Fruit fly (Drosophila melanogaster) whole organism, prepupa: ENCODE data around the gene CG15922.

Experiments used
- CG32006 ChIP-seq: fragments of 200-800 bp; sonication (Bioruptor generic); optimal IDR thresholded peaks from 3 replicates; lab custom pipeline; 2017; ENCODE audit warnings: missing biosample characterization, mild to moderate bottlenecking, missing genetic modification characterization
- cyc ChIP-seq: fragments of 200-800 bp; sonication (Bioruptor generic); optimal IDR thresholded peaks from 3 replicates; lab custom pipeline; 2016; ENCODE audit warnings: missing biosample characterization, missing genetic modification characterization

DNA sequence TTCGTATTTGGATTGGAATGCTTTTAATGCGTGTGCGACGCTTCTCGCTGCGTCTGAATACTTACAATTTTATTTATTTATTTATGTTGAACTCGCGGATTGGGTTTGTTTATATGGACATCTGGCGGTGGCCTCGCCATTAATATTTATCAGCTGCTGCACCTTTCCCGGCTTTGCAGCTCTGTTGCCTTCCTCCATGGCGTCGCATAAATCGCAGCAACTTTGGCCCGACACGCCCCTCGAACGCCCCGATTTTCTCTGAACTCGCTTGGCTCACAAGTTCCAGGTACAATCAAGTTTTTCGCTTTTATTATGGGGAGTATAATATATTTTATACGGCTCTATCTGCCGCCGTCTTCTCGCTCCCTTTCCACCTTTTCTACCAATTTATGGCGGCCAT is 40.0 kb upstream of the CG15922 start:
- TF ChIP-seq CG32006 (GFP tag; lab: Kevin White, UChicago) (no peak), cyc (GFP tag; lab: Kevin White, UChicago) (no peak)
